Fruit fly (Drosophila melanogaster) whole organism, embryonic: Measurements from ENCODE around the gene CG3529.

ENCODE experiments used
- Atf6 ChIP-seq: fragments of 200-800 bp; sonication (Bioruptor generic); IDR thresholded peaks from 2 replicates; pipeline ENCODE4 v1.3.6; 2022; ENCODE audit warnings: missing biosample characterization, missing genetic modification characterization
- CG10431 ChIP-seq: fragments of 200-800 bp; sonication (Bioruptor generic); optimal IDR thresholded peaks from 3 replicates; lab custom pipeline; 2018; ENCODE audit warnings: missing biosample characterization, mild to moderate bottlenecking, missing genetic modification characterization
- CG11398 ChIP-seq: fragments of 200-800 bp; sonication (Bioruptor generic); optimal IDR thresholded peaks from 2 replicates; lab custom pipeline; 2016; ENCODE audit warnings: missing biosample characterization, missing genetic modification characterization
- CG11560 ChIP-seq: fragments of 200-800 bp; sonication (Bioruptor generic); IDR thresholded peaks from 3 replicates; pipeline ENCODE4 v1.3.6; 2022; ENCODE audit warnings: missing biosample characterization, missing genetic modification characterization
- CG13287 ChIP-seq: fragments of 200-800 bp; sonication (Bioruptor generic); IDR thresholded peaks from 2 replicates; pipeline ENCODE4 v1.3.6; 2022; ENCODE audit warnings: missing biosample characterization, missing genetic modification characterization; ENCODE audit not compliant: partially characterized antibody
- CG14014 ChIP-seq: fragments of 200-800 bp; sonication (Bioruptor generic); IDR thresholded peaks from 2 replicates; pipeline ENCODE4 v1.3.6; 2022; ENCODE audit warnings: missing biosample characterization, missing genetic modification characterization
- CG1529 ChIP-seq: fragments of 200-800 bp; sonication (Bioruptor generic); optimal IDR thresholded peaks from 3 replicates; lab custom pipeline; 2018; ENCODE audit warnings: missing biosample characterization, missing genetic modification characterization
- CG17802 ChIP-seq: fragments of 200-800 bp; sonication (Bioruptor generic); optimal IDR thresholded peaks from 2 replicates; lab custom pipeline; 2018; ENCODE audit warnings: missing biosample characterization, mild to moderate bottlenecking, missing genetic modification characterization, moderate library complexity
- CG18011 ChIP-seq: fragments of 200-800 bp; sonication (Bioruptor generic); optimal IDR thresholded peaks from 2 replicates; lab custom pipeline; 2017; ENCODE audit warnings: missing biosample characterization, missing genetic modification characterization, mild to moderate bottlenecking, moderate library complexity, missing genotype
- CG2120 ChIP-seq: fragments of 200-800 bp; sonication (Bioruptor generic); optimal IDR thresholded peaks from 3 replicates; lab custom pipeline; 2016; ENCODE audit warnings: missing biosample characterization, missing genetic modification characterization
- CG3407 ChIP-seq: fragments of 200-800 bp; sonication (Bioruptor generic); optimal IDR thresholded peaks from 2 replicates; lab custom pipeline; 2018; ENCODE audit warnings: missing biosample characterization, mild to moderate bottlenecking, missing genetic modification characterization
- CG4730 ChIP-seq: fragments of 200-800 bp; sonication (Bioruptor generic); IDR thresholded peaks from 2 replicates; pipeline ENCODE4 v1.3.6; 2022; ENCODE audit warnings: missing biosample characterization, missing genetic modification characterization
- CG4854 ChIP-seq: fragments of 200-800 bp; sonication (Bioruptor generic); optimal IDR thresholded peaks from 2 replicates; lab custom pipeline; 2016; ENCODE audit warnings: missing biosample characterization, missing genetic modification characterization, inconsistent platforms
- CG7556 ChIP-seq: fragments of 200-800 bp; sonication (Bioruptor generic); optimal IDR thresholded peaks from 2 replicates; lab custom pipeline; 2017; ENCODE audit warnings: missing biosample characterization, mild to moderate bottlenecking, missing genetic modification characterization
- CG8290 ChIP-seq, 3 experiments: fragments of 200-800 bp; sonication (Bioruptor generic); optimal IDR thresholded peaks; 2 replicates each; lab custom pipeline; 2016 to 2019; ENCODE audit warnings: missing biosample characterization in 3 of 3, missing genetic modification characterization in 3 of 3, mild to moderate bottlenecking in 2 of 3, moderate library complexity in 1 of 3
- CG8478 ChIP-seq: fragments of >200 bp; optimal IDR thresholded peaks from 2 replicates; lab custom pipeline; 2018
- CG9797 ChIP-seq: fragments of 200-800 bp; sonication (Bioruptor generic); optimal IDR thresholded peaks from 3 replicates; lab custom pipeline; 2018; ENCODE audit warnings: missing biosample characterization, mild to moderate bottlenecking, missing genetic modification characterization
- CkIIα-i1 ChIP-seq: fragments of 200-800 bp; sonication (Bioruptor generic); IDR thresholded peaks from 2 replicates; pipeline ENCODE4 v1.3.6; 2022; ENCODE audit warnings: missing biosample characterization, missing genetic modification characterization
- D19B ChIP-seq: fragments of 200-800 bp; sonication (Bioruptor generic); optimal IDR thresholded peaks from 2 replicates; lab custom pipeline; 2017; ENCODE audit warnings: missing biosample characterization, mild to moderate bottlenecking, missing genetic modification characterization
- Dfd ChIP-seq, 2 experiments: fragments of >200 bp; optimal IDR thresholded peaks; 2 replicates each; lab custom pipeline; 2017; ENCODE audit warnings: missing biosample characterization in 2 of 2, missing genetic modification characterization in 2 of 2
- Dip2 ChIP-seq: fragments of 200-800 bp; sonication (Bioruptor generic); IDR thresholded peaks from 2 replicates; pipeline ENCODE4 v1.3.6; 2022; ENCODE audit warnings: missing biosample characterization, missing genetic modification characterization
- Ets65A ChIP-seq: fragments of 200-800 bp; sonication (Bioruptor generic); peaks from one replicate; lab custom pipeline; 2016; ENCODE audit warnings: missing biosample characterization, missing genetic modification characterization
- Fer2 ChIP-seq: fragments of 200-800 bp; sonication (Bioruptor generic); optimal IDR thresholded peaks from 2 replicates; lab custom pipeline; 2018; ENCODE audit warnings: missing biosample characterization, mild to moderate bottlenecking, missing genetic modification characterization, moderate library complexity
- Gug ChIP-seq: fragments of 200-800 bp; sonication (Bioruptor generic); IDR thresholded peaks from 4 replicates; pipeline ENCODE4 v1.3.6; 2022; ENCODE audit warnings: missing biosample characterization, missing genetic modification characterization
- Hr51 ChIP-seq, 2 experiments: fragments of 200-800 bp; sonication (Bioruptor generic); optimal IDR thresholded peaks; 2 replicates in 1 of 2; 3 replicates in 1 of 2; lab custom pipeline; 2016 to 2018; ENCODE audit warnings: missing biosample characterization in 2 of 2, missing genetic modification characterization in 2 of 2, mild to moderate bottlenecking in 1 of 2, moderate library complexity in 1 of 2
- MBD-R2 ChIP-seq: fragments of 200-800 bp; sonication (Bioruptor generic); IDR thresholded peaks from 2 replicates; pipeline ENCODE4 v1.3.6; 2022; ENCODE audit warnings: missing biosample characterization, missing genetic modification characterization
- NC2β ChIP-seq: fragments of 200-800 bp; sonication (Bioruptor generic); optimal IDR thresholded peaks from 2 replicates; lab custom pipeline; 2016; ENCODE audit warnings: missing biosample characterization, missing genetic modification characterization
- Pdp1 ChIP-seq, 2 experiments: fragments of 200-800 bp; sonication (Bioruptor generic); optimal IDR thresholded peaks; 3 replicates each; lab custom pipeline; 2016; ENCODE audit warnings: missing biosample characterization in 2 of 2, missing genetic modification characterization in 2 of 2, mild to moderate bottlenecking in 1 of 2, moderate library complexity in 1 of 2
- Stat92E ChIP-seq, 3 experiments: fragments of >200 bp in 2 of 3; fragments of 200-800 bp in 1 of 3; sonication (Bioruptor generic) in 1 of 3; optimal IDR thresholded peaks; 2 replicates each; lab custom pipeline; 2017 to 2019; ENCODE audit warnings: missing biosample characterization in 3 of 3, missing genetic modification characterization in 3 of 3, mild to moderate bottlenecking in 1 of 3, moderate library complexity in 1 of 3
- ase ChIP-seq: fragments of 200-800 bp; sonication (Bioruptor generic); IDR thresholded peaks from 3 replicates; pipeline ENCODE4 v1.3.6; 2022; ENCODE audit warnings: missing biosample characterization, missing genetic modification characterization
- bigmax ChIP-seq: fragments of 200-800 bp; sonication (Bioruptor generic); optimal IDR thresholded peaks from 2 replicates; lab custom pipeline; 2018; ENCODE audit warnings: missing biosample characterization, mild to moderate bottlenecking, missing genetic modification characterization
- bowl ChIP-seq: fragments of 200-800 bp; sonication (Bioruptor generic); IDR thresholded peaks from 2 replicates; pipeline ENCODE4 v1.3.6; 2022; ENCODE audit warnings: missing biosample characterization, missing genetic modification characterization
- cato ChIP-seq: fragments of 200-800 bp; sonication (Bioruptor generic); optimal IDR thresholded peaks from 2 replicates; lab custom pipeline; 2016; ENCODE audit warnings: missing biosample characterization, missing genetic modification characterization, borderline replicate concordance
- danr ChIP-seq: fragments of 200-800 bp; sonication (Bioruptor generic); IDR thresholded peaks from 2 replicates; pipeline ENCODE4 v1.3.6; 2022; ENCODE audit warnings: missing biosample characterization, missing genetic modification characterization
- dati ChIP-seq: fragments of 200-800 bp; sonication (Bioruptor generic); IDR thresholded peaks from 2 replicates; pipeline ENCODE4 v1.3.6; 2022; ENCODE audit warnings: missing biosample characterization, missing genetic modification characterization
- ewg ChIP-seq: fragments of 200-800 bp; sonication (Bioruptor generic); optimal IDR thresholded peaks from 3 replicates; lab custom pipeline; 2017; ENCODE audit warnings: mild to moderate bottlenecking, missing biosample characterization, missing genetic modification reagents, missing genetic modification characterization
- fd3F ChIP-seq: fragments of 200-800 bp; sonication (Bioruptor generic); optimal IDR thresholded peaks from 2 replicates; lab custom pipeline; 2018; ENCODE audit warnings: missing biosample characterization, mild to moderate bottlenecking, missing genetic modification characterization, moderate library complexity
- gfzf ChIP-seq: fragments of 200-800 bp; sonication (Bioruptor generic); optimal IDR thresholded peaks from 2 replicates; lab custom pipeline; 2016; ENCODE audit warnings: missing biosample characterization, mild to moderate bottlenecking, missing genetic modification characterization, moderate library complexity
- ind ChIP-seq: fragments of 200-800 bp; sonication (Bioruptor generic); optimal IDR thresholded peaks from 3 replicates; lab custom pipeline; 2016; ENCODE audit warnings: missing biosample characterization, missing genetic modification characterization
- jumu ChIP-seq: fragments of 200-800 bp; sonication (Bioruptor generic); optimal IDR thresholded peaks from 3 replicates; lab custom pipeline; 2016; ENCODE audit warnings: missing biosample characterization, missing genetic modification characterization
- knrl ChIP-seq: fragments of 200-800 bp; sonication (Bioruptor generic); IDR thresholded peaks from 3 replicates; pipeline ENCODE4 v1.3.6; 2022; ENCODE audit warnings: missing biosample characterization, missing genetic modification characterization; ENCODE audit not compliant: partially characterized antibody
- mirr ChIP-seq: fragments of 200-800 bp; sonication (Bioruptor generic); optimal IDR thresholded peaks from 3 replicates; lab custom pipeline; 2018; ENCODE audit warnings: missing biosample characterization, mild to moderate bottlenecking, missing genetic modification characterization
- pho ChIP-seq: fragments of 200-800 bp; sonication (Bioruptor generic); optimal IDR thresholded peaks from 2 replicates; lab custom pipeline; 2016; ENCODE audit warnings: missing biosample characterization, missing genetic modification characterization
- ro ChIP-seq: fragments of 200-800 bp; sonication (Bioruptor generic); IDR thresholded peaks from 2 replicates; pipeline ENCODE4 v1.3.6; 2022; ENCODE audit warnings: missing biosample characterization, missing genetic modification characterization
- ssp ChIP-seq: fragments of 200-800 bp; sonication (Bioruptor generic); IDR thresholded peaks from 2 replicates; pipeline ENCODE4 v1.3.6; 2022; ENCODE audit warnings: missing biosample characterization, missing genetic modification characterization
- tio ChIP-seq: fragments of 200-800 bp; sonication (Bioruptor generic); optimal IDR thresholded peaks from 2 replicates; lab custom pipeline; 2017; ENCODE audit warnings: missing biosample characterization, missing genetic modification characterization, inconsistent platforms
- yki ChIP-seq: fragments of >200 bp; optimal IDR thresholded peaks from 3 replicates; lab custom pipeline; 2018
- zen ChIP-seq: fragments of 200-800 bp; sonication (Bioruptor generic); optimal IDR thresholded peaks from 3 replicates; lab custom pipeline; 2018; ENCODE audit warnings: missing biosample characterization, mild to moderate bottlenecking, missing genetic modification characterization, moderate library complexity
- zen2 ChIP-seq: fragments of 200-800 bp; sonication (Bioruptor generic); IDR thresholded peaks from 3 replicates; pipeline ENCODE4 v1.3.6; 2022; ENCODE audit warnings: missing biosample characterization, missing genetic modification characterization; ENCODE audit not compliant: partially characterized antibody

Gene CG3529

DNA sequence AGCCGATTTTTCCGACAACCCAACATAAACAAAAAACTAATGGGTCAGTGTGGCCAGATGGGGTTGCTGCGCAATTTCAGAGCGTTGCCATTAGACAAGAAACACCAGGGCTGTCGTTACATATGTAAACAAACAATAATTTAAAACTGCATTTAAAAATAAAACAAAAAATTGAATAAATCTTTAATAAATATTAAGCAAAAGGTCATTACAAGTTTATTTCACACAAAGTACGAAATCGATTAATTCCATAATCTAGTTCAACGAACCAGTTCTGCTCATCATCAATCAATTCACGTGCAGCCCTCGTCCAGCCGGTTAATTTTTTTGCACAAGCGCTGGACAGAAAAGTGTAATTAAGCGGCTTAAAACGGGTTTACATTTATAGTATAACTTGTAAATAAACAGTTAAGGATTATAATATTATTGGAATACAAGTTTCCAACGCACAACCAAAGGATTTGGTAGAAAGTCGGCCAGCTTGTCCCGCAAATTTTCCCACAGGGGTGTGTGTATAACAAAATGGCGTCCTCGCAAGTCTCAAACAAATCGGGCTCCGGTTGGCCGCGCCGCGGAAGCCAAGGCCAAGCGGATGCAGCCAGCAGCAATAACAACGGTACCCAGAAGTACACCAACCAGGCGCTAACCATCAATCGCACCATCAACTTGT, 35.8 kb upstream of the CG3529 start, which contains the start of the genes CG4022 and Cpsf5 (continued):
- TF ChIP-seq CG2120 (GFP tag; lab: Kevin White, UChicago): peak; percentile 89
- TF ChIP-seq Dip2 (GFP tag; lab: Robert Waterston, UW): no peak
- peak; percentile 44 for TF ChIP-seq NC2β (GFP tag; lab: Kevin White, UChicago)
- TF ChIP-seq CkIIα-i1 (GFP tag; lab: Robert Waterston, UW): no peak
- TF ChIP-seq Fer2 (tag; lab: Kevin White, UChicago): peak; percentile 67
- peak; percentile 61 for TF ChIP-seq knrl
- peak; percentile 82 for TF ChIP-seq CG14014 (GFP tag; lab: Robert Waterston, UW)
- TF ChIP-seq Ets65A (GFP tag; lab: Kevin White, UChicago): peak; percentile 90
- TF ChIP-seq CG9797: peak; percentile 89
- TF ChIP-seq bigmax (GFP tag; lab: Kevin White, UChicago): peak; percentile 34
- TF ChIP-seq CG8478: no peak
- no peak for TF ChIP-seq CG11398 (GFP tag; lab: Kevin White, UChicago)
- TF ChIP-seq tio (GFP tag; lab: Kevin White, UChicago): no peak
- peak; percentile 70 for TF ChIP-seq ssp (GFP tag; lab: Robert Waterston, UW)
- TF ChIP-seq CG13287: peak; percentile 68
- peak; percentile 70 to 79 for TF ChIP-seq Pdp1 (GFP tag; optimal IDR thresholded peaks at IDR 0.05; lab: Kevin White, UChicago)
- TF ChIP-seq yki (lab: Kevin White, UChicago): no peak
- peak; percentile 76 for TF ChIP-seq CG1529 (GFP tag; lab: Kevin White, UChicago)
- peak; percentile 68 for TF ChIP-seq CG3407 (GFP tag; lab: Kevin White, UChicago)
- peak; percentile 45 for TF ChIP-seq D19B (GFP tag; lab: Kevin White, UChicago)
- peak; percentile 79 for TF ChIP-seq ewg (GFP tag; lab: Kevin White, UChicago)
- peak; percentile 25; the same call in 1 of the 2 replicates for TF ChIP-seq dati
- TF ChIP-seq CG10431 (GFP tag; lab: Kevin White, UChicago): peak; percentile 81
- TF ChIP-seq ase (GFP tag; lab: Robert Waterston, UW): peak; percentile 73; the same call in 2 of the 3 replicates
- 0 out of 3 replicates have a peak, but pooled peaks have one; percentile 20 for TF ChIP-seq CG11560
- TF ChIP-seq ind (GFP tag; lab: Kevin White, UChicago): peak; percentile 75
- TF ChIP-seq Hr51 (GFP tag; optimal IDR thresholded peaks at IDR 0.05; lab: Kevin White, UChicago): peak; percentile 46 to 83
- TF ChIP-seq mirr (GFP tag; lab: Kevin White, UChicago): peak; percentile 48
- TF ChIP-seq CG17802 (tag; lab: Kevin White, UChicago): peak; percentile 42
- peak; percentile 67 for TF ChIP-seq jumu (GFP tag; lab: Kevin White, UChicago)
- peak; percentile 62 for TF ChIP-seq CG4730
- 0 out of 2 replicates have a peak, but pooled peaks have one; percentile 13 for TF ChIP-seq bowl
- TF ChIP-seq CG8290 (GFP tag; optimal IDR thresholded peaks at IDR 0.05; lab: Kevin White, UChicago): peak; percentile 80
- peak; percentile 31 to 35 for TF ChIP-seq CG8290 (tag; optimal IDR thresholded peaks at IDR 0.05; lab: Kevin White, UChicago)
- TF ChIP-seq Atf6 (GFP tag; lab: Robert Waterston, UW): peak; percentile 85
- TF ChIP-seq zen2 (GFP tag; lab: Robert Waterston, UW): no peak; the same call in 2 of the 3 replicates
- TF ChIP-seq danr: peak; percentile 52; the same call in 1 of the 2 replicates
- TF ChIP-seq MBD-R2: peak; percentile 84
- TF ChIP-seq cato (GFP tag; lab: Kevin White, UChicago): peak; percentile 54
- TF ChIP-seq zen: peak; percentile 86
- peak; percentile 62 for TF ChIP-seq CG4854
- TF ChIP-seq CG7556 (GFP tag; lab: Kevin White, UChicago): peak; percentile 78
- TF ChIP-seq pho (GFP tag; lab: Kevin White, UChicago): peak; percentile 67
- peak; percentile 58; the same call in 3 of the 4 replicates for TF ChIP-seq Gug (GFP tag; lab: Robert Waterston, UW)
- TF ChIP-seq CG18011 (GFP tag; lab: Kevin White, UChicago): peak; percentile 58
- TF ChIP-seq Stat92E (GFP tag; optimal IDR thresholded peaks at IDR 0.05; lab: Kevin White, UChicago): peak in 1 of 3 experiments; percentile 73
- TF ChIP-seq gfzf (GFP tag; lab: Kevin White, UChicago): peak; percentile 71
- TF ChIP-seq fd3F: peak; percentile 87
- TF ChIP-seq ro (GFP tag; lab: Robert Waterston, UW): no peak
- no peak for TF ChIP-seq Dfd (GFP tag; optimal IDR thresholded peaks at IDR 0.05; lab: Kevin White, UChicago)
